Worm (Caenorhabditis elegans): ENCODE data around the gene Y38F1A.7.

The Y38F1A.7 gene

ce11 chrII:13004160-13004871 lies 6.7 kb upstream of the Y38F1A.7 start (continued):
- TF ChIP-seq nhr-10 (tag; optimal IDR thresholded peaks at IDR 0.05) (no peak), ztf-7 (tag; optimal IDR thresholded peaks at IDR 0.05) (no peak), unc-62 (GFP tag; optimal IDR thresholded peaks at IDR 0.05 in 1 of 2) (peak in 1 of 2 experiments; percentile 97), unc-62 (tag; optimal IDR thresholded peaks at IDR 0.05) (no peak), lin-15B (tag; optimal IDR thresholded peaks at IDR 0.05) (no peak), lin-39 (tag; optimal IDR thresholded peaks at IDR 0.05) (no peak), Y75B8A.6 (GFP tag; IDR thresholded peaks at IDR 0.05) (no peak), egl-43 (GFP tag; IDR thresholded peaks at IDR 0.05) (no peak), daf-8 (GFP tag; IDR thresholded peaks at IDR 0.05) (no peak), lin-1 (GFP tag; IDR thresholded peaks at IDR 0.05) (no peak), hlh-11 (tag; optimal IDR thresholded peaks at IDR 0.05) (peak; percentile 63), unc-130 (GFP tag; optimal IDR thresholded peaks at IDR 0.05) (no peak), nhr-28 (tag; optimal IDR thresholded peaks at IDR 0.05) (peak; percentile 97)

- TF ChIP-seq zag-1 (tag; optimal IDR thresholded peaks at IDR 0.05) = no peak
- peak; percentile 60 for TF ChIP-seq hlh-30 (tag; optimal IDR thresholded peaks at IDR 0.05; ENCODE audit: insufficient read depth)
Observed at ce11 chrII:13003244-13003643, 5.6 kb upstream of the Y38F1A.7 start.

- TF ChIP-seq hif-1 (tag; optimal IDR thresholded peaks at IDR 0.05) (no peak), rbr-2 (tag; optimal IDR thresholded peaks at IDR 0.05) (no peak), egl-43 (GFP tag; IDR thresholded peaks at IDR 0.05) (no peak), dmd-8 (GFP tag; IDR thresholded peaks at IDR 0.05) (no peak), snpc-1.2 (GFP tag; IDR thresholded peaks at IDR 0.05) (no peak), zip-2 (tag; optimal IDR thresholded peaks at IDR 0.05) (no peak), mes-2 (tag; optimal IDR thresholded peaks at IDR 0.05; ENCODE audit: poor library complexity, severe bottlenecking) (no peak), Y105C5A.15 (GFP tag; IDR thresholded peaks at IDR 0.05) (no peak), skn-1 (tag; optimal IDR thresholded peaks at IDR 0.05) (no peak), dmd-6 (GFP tag; IDR thresholded peaks at IDR 0.05) (no peak), ceh-28 (tag; optimal IDR thresholded peaks at IDR 0.05) (no peak), mxl-3 (GFP tag; optimal IDR thresholded peaks at IDR 0.05) (no peak), nhr-48 (tag; optimal IDR thresholded peaks at IDR 0.05) (no peak), fkh-10 (GFP tag; optimal IDR thresholded peaks at IDR 0.05) (no peak), lin-15B (tag; optimal IDR thresholded peaks at IDR 0.05) (no peak), arid-1 (GFP tag; conservative IDR thresholded peaks at IDR 0.05) (no peak), unc-62 (GFP tag; optimal IDR thresholded peaks at IDR 0.05 in 1 of 2) (no peak), unc-62 (tag; optimal IDR thresholded peaks at IDR 0.05) (no peak), nhr-102 (tag; optimal IDR thresholded peaks at IDR 0.05) (no peak), T26A8.4 (GFP tag; IDR thresholded peaks at IDR 0.05) (no peak)
Observed at ce11 chrII:13000753-13001152, 3.1 kb upstream of the Y38F1A.7 start, which contains the start of gene Y38F1A.8. TSS of gene Y38F1A.8 (minus strand) at chrII:13000853.

ce11 chrII:12996249-12996648 lies 1.4 kb downstream of the Y38F1A.7 start, which contains the start of gene hphd-1:
TSS of gene hphd-1 (minus strand) at chrII:12996571.
- TF ChIP-seq mes-2 (tag; optimal IDR thresholded peaks at IDR 0.05; ENCODE audit: poor library complexity, severe bottlenecking) (peak; percentile 62), snpc-4 (tag; optimal IDR thresholded peaks at IDR 0.05) (no peak), rbr-2 (tag; optimal IDR thresholded peaks at IDR 0.05) (no peak), tag-97 (GFP tag; IDR thresholded peaks at IDR 0.05) (no peak), ceh-32 (tag; optimal IDR thresholded peaks at IDR 0.05; ENCODE audit: poor library complexity) (no peak), arid-1 (GFP tag; conservative IDR thresholded peaks at IDR 0.05) (no peak), Y105C5A.15 (GFP tag; IDR thresholded peaks at IDR 0.05) (no peak), pha-4 (GFP tag; IDR thresholded peaks at IDR 0.05) (no peak), pha-4 (tag; optimal IDR thresholded peaks at IDR 0.05) (peak; percentile 56), lim-7 (GFP tag; IDR thresholded peaks at IDR 0.05) (no peak), dpl-1 (GFP tag; optimal IDR thresholded peaks at IDR 0.05) (peak; percentile 35), dmd-8 (GFP tag; IDR thresholded peaks at IDR 0.05) (no peak), dmd-6 (GFP tag; IDR thresholded peaks at IDR 0.05) (peak; percentile 80), madf-9 (GFP tag; conservative IDR thresholded peaks at IDR 0.05) (no peak), aly-2 (tag; optimal IDR thresholded peaks at IDR 0.05) (no peak), php-3 (GFP tag; IDR thresholded peaks at IDR 0.05) (peak; percentile 89), hlh-30 (tag; optimal IDR thresholded peaks at IDR 0.05; ENCODE audit: insufficient read depth) (peak; percentile 93), unc-130 (GFP tag; optimal IDR thresholded peaks at IDR 0.05) (no peak), lin-39 (tag; optimal IDR thresholded peaks at IDR 0.05) (no peak), fos-1 (tag; optimal IDR thresholded peaks at IDR 0.05) (no peak), duxl-1 (tag; optimal IDR thresholded peaks at IDR 0.05; ENCODE audit: poor library complexity) (peak; percentile 61), mdt-29 (GFP tag; IDR thresholded peaks at IDR 0.05) (no peak), spr-3 (GFP tag; optimal IDR thresholded peaks at IDR 0.05) (no peak)

Measured in whole organism, L4 larva.